Worm (Caenorhabditis elegans) whole organism, L1 larva: Measurements from ENCODE around the gene cyp-33C6.

ENCODE experiments used
- C16A3.4 ChIP-seq: fragments of 150-350 bp; optimal IDR thresholded peaks from 2 replicates; lab custom pipeline; 2014; ENCODE audit warnings: missing biosample characterization, missing genetic modification characterization
- C34B4.2 ChIP-seq: sonication (generic microtip); optimal IDR thresholded peaks from 2 replicates; lab custom pipeline; 2017; ENCODE audit warnings: mild to moderate bottlenecking, missing genetic modification characterization, missing compliant biosample characterization
- blmp-1 ChIP-seq: fragments of 150-350 bp; optimal IDR thresholded peaks from 2 replicates; lab custom pipeline; 2014; ENCODE audit warnings: missing biosample characterization, missing genetic modification characterization
- ceh-63 ChIP-seq: fragments of 200-800 bp; sonication (Bioruptor generic); optimal IDR thresholded peaks from 2 replicates; lab custom pipeline; 2018; ENCODE audit warnings: mild to moderate bottlenecking, missing genetic modification characterization, missing compliant biosample characterization
- ceh-8 ChIP-seq: fragments of 200-800 bp; sonication (Bioruptor generic); optimal IDR thresholded peaks from 2 replicates; lab custom pipeline; 2018; ENCODE audit warnings: mild to moderate bottlenecking, missing genetic modification characterization, moderate library complexity, missing compliant biosample characterization
- ceh-82 ChIP-seq, 3 experiments: fragments of 150-350 bp in 1 of 3; sonication (generic microtip) in 2 of 3; optimal IDR thresholded peaks; 2 replicates each; lab custom pipeline; 2014 to 2017; ENCODE audit warnings: missing biosample characterization in 3 of 3, missing genetic modification characterization in 3 of 3
- ces-1 ChIP-seq: fragments of 150-350 bp; optimal IDR thresholded peaks from 2 replicates; lab custom pipeline; 2014; ENCODE audit warnings: missing biosample characterization, missing genetic modification reagents, missing genetic modification characterization
- dpl-1 ChIP-seq, 3 experiments: fragments of 150-350 bp in 2 of 3; sonication (generic microtip) in 1 of 3; optimal IDR thresholded peaks; 2 replicates each; lab custom pipeline; 2014 to 2017; ENCODE audit warnings: missing biosample characterization in 3 of 3, missing genetic modification characterization in 3 of 3, missing genetic modification reagents in 3 of 3
- efl-3 ChIP-seq: fragments of 200-800 bp; sonication (Bioruptor generic); optimal IDR thresholded peaks from 2 replicates; lab custom pipeline; 2018; ENCODE audit warnings: mild to moderate bottlenecking, missing genetic modification characterization, missing compliant biosample characterization
- elt-2 ChIP-seq: sonication (generic microtip); optimal IDR thresholded peaks from 2 replicates; lab custom pipeline; 2016; ENCODE audit warnings: missing genetic modification characterization, mild to moderate bottlenecking, inconsistent platforms, missing compliant biosample characterization, missing genetic modification reagents
- elt-3 ChIP-seq, 6 experiments: fragments of 150-350 bp in 1 of 6; sonication (generic microtip); optimal IDR thresholded peaks; 2 replicates each; lab custom pipeline; 2017 to 2018; ENCODE audit warnings: missing biosample characterization in 6 of 6, missing genetic modification characterization in 6 of 6, inconsistent platforms in 1 of 6
- fkh-4 ChIP-seq: sonication (generic microtip); optimal IDR thresholded peaks from 2 replicates; lab custom pipeline; 2016; ENCODE audit warnings: missing compliant biosample characterization, missing genetic modification characterization, borderline replicate concordance
- fos-1 ChIP-seq: fragments of 150-350 bp; optimal IDR thresholded peaks from 2 replicates; lab custom pipeline; 2014; ENCODE audit warnings: missing biosample characterization, missing genetic modification characterization
- grh-1 ChIP-seq: fragments of 200-800 bp; sonication (Bioruptor generic); IDR thresholded peaks from 2 replicates; pipeline ENCODE4 v1.3.6; 2022; ENCODE audit warnings: missing genetic modification reagents, missing genetic modification characterization, missing compliant biosample characterization
- hlh-17 ChIP-seq: fragments of 200-800 bp; sonication (Bioruptor generic); optimal IDR thresholded peaks from 2 replicates; lab custom pipeline; 2018; ENCODE audit warnings: missing genetic modification characterization, mild to moderate bottlenecking, missing compliant biosample characterization, moderate library complexity, borderline replicate concordance
- jun-1 ChIP-seq: fragments of 150-350 bp; optimal IDR thresholded peaks from 2 replicates; lab custom pipeline; 2014; ENCODE audit warnings: missing biosample characterization, missing genetic modification reagents, missing genetic modification characterization
- lin-13 ChIP-seq: fragments of 150-350 bp; optimal IDR thresholded peaks from 2 replicates; lab custom pipeline; 2014; ENCODE audit warnings: missing biosample characterization, missing genetic modification reagents, missing genetic modification characterization
- lin-14 ChIP-seq: fragments of 200-800 bp; sonication (Bioruptor generic); optimal IDR thresholded peaks from 2 replicates; lab custom pipeline; 2018; ENCODE audit warnings: mild to moderate bottlenecking, missing genetic modification characterization, moderate library complexity, missing compliant biosample characterization
- lin-35 ChIP-seq, 2 experiments: fragments of 150-350 bp; optimal IDR thresholded peaks; 2 replicates each; lab custom pipeline; 2014; ENCODE audit warnings: missing biosample characterization in 2 of 2, missing genetic modification characterization in 2 of 2, missing genetic modification reagents in 2 of 2
- lir-3 ChIP-seq: sonication (generic microtip); optimal IDR thresholded peaks from 2 replicates; lab custom pipeline; 2016; ENCODE audit warnings: mild to moderate bottlenecking, missing genetic modification characterization, moderate library complexity, missing compliant biosample characterization; ENCODE audit not compliant: poor library complexity
- lsy-2 ChIP-seq, 2 experiments: fragments of 150-350 bp; optimal IDR thresholded peaks; 2 replicates each; lab custom pipeline; 2014; ENCODE audit warnings: missing biosample characterization in 2 of 2, missing genetic modification characterization in 2 of 2
- mab-9 ChIP-seq: fragments of 200-800 bp; sonication (Bioruptor generic); IDR thresholded peaks from 2 replicates; pipeline ENCODE4 v1.3.6; 2022; ENCODE audit warnings: missing genetic modification reagents, missing genetic modification characterization, missing compliant biosample characterization
- mdl-1 ChIP-seq, 2 experiments: fragments of 150-350 bp; optimal IDR thresholded peaks; 2 replicates each; lab custom pipeline; 2014 to 2017; ENCODE audit warnings: missing biosample characterization in 2 of 2, missing genetic modification characterization in 2 of 2, inconsistent platforms in 1 of 2
- mep-1 ChIP-seq: fragments of 150-350 bp; optimal IDR thresholded peaks from 2 replicates; lab custom pipeline; 2014; ENCODE audit warnings: missing biosample characterization, missing genetic modification characterization
- nhr-20 ChIP-seq: sonication (generic microtip); optimal IDR thresholded peaks from 2 replicates; lab custom pipeline; 2016; ENCODE audit warnings: mild to moderate bottlenecking, missing genetic modification characterization, missing compliant biosample characterization
- nhr-47 ChIP-seq: sonication (generic microtip); optimal IDR thresholded peaks from 2 replicates; lab custom pipeline; 2016; ENCODE audit warnings: mild to moderate bottlenecking, missing genetic modification characterization, moderate library complexity, missing compliant biosample characterization
- nhr-71 ChIP-seq: sonication (generic microtip); optimal IDR thresholded peaks from 2 replicates; lab custom pipeline; 2016; ENCODE audit warnings: mild to moderate bottlenecking, missing genetic modification characterization, moderate library complexity, missing compliant biosample characterization
- nhr-77 ChIP-seq: fragments of 150-350 bp; optimal IDR thresholded peaks from 2 replicates; lab custom pipeline; 2014; ENCODE audit warnings: missing biosample characterization, missing genetic modification characterization
- nhr-84 ChIP-seq: sonication (generic microtip); optimal IDR thresholded peaks from 2 replicates; lab custom pipeline; 2017; ENCODE audit warnings: missing biosample characterization, missing genetic modification characterization
- nhr-90 ChIP-seq: sonication (generic microtip); optimal IDR thresholded peaks from 2 replicates; lab custom pipeline; 2016; ENCODE audit warnings: mild to moderate bottlenecking, missing genetic modification characterization, missing compliant biosample characterization; ENCODE audit not compliant: poor library complexity
- rnt-1 ChIP-seq: sonication (generic microtip); optimal IDR thresholded peaks from 2 replicates; lab custom pipeline; 2016; ENCODE audit warnings: mild to moderate bottlenecking, missing genetic modification characterization, moderate library complexity, missing compliant biosample characterization
- skn-1 ChIP-seq: fragments of 150-350 bp; optimal IDR thresholded peaks from 2 replicates; lab custom pipeline; 2014; ENCODE audit warnings: missing biosample characterization, missing genetic modification characterization
- snu-23 ChIP-seq: sonication (generic microtip); optimal IDR thresholded peaks from 2 replicates; lab custom pipeline; 2016; ENCODE audit warnings: missing genetic modification characterization, missing compliant biosample characterization
- sptf-1 ChIP-seq: fragments of 150-350 bp; optimal IDR thresholded peaks from 2 replicates; lab custom pipeline; 2014; ENCODE audit warnings: missing biosample characterization, missing genetic modification characterization
- sup-37 ChIP-seq: fragments of 200-800 bp; sonication (Bioruptor generic); optimal IDR thresholded peaks from 2 replicates; lab custom pipeline; 2018; ENCODE audit warnings: mild to moderate bottlenecking, missing genetic modification characterization, missing compliant biosample characterization
- swsn-7 ChIP-seq: sonication (generic microtip); optimal IDR thresholded peaks from 2 replicates; lab custom pipeline; 2016; ENCODE audit warnings: missing genetic modification characterization, missing compliant biosample characterization
- tbx-2 ChIP-seq: sonication (generic microtip); optimal IDR thresholded peaks from 2 replicates; lab custom pipeline; 2016; ENCODE audit warnings: missing genetic modification characterization, missing compliant biosample characterization
- unc-130 ChIP-seq: fragments of 150-350 bp; optimal IDR thresholded peaks from 2 replicates; lab custom pipeline; 2017; ENCODE audit warnings: missing biosample characterization, missing genetic modification characterization, inconsistent platforms
- unc-62 ChIP-seq: fragments of 150-350 bp; optimal IDR thresholded peaks from 2 replicates; lab custom pipeline; 2014; ENCODE audit warnings: missing biosample characterization, missing genetic modification reagents, missing genetic modification characterization
- unc-86 ChIP-seq: sonication (generic microtip); optimal IDR thresholded peaks from 2 replicates; lab custom pipeline; 2016; ENCODE audit warnings: missing genetic modification characterization, missing compliant biosample characterization
- unc-98 ChIP-seq: fragments of 200-800 bp; sonication (Bioruptor generic); IDR thresholded peaks from 2 replicates; pipeline ENCODE4 v1.3.6; 2022; ENCODE audit warnings: missing genetic modification characterization, missing compliant biosample characterization
- xbp-1 ChIP-seq: sonication (generic microtip); optimal IDR thresholded peaks from 2 replicates; lab custom pipeline; 2016; ENCODE audit warnings: missing genetic modification characterization, missing compliant biosample characterization
- ztf-11 ChIP-seq, 2 experiments: sonication (generic microtip); optimal IDR thresholded peaks; 2 replicates each; lab custom pipeline; 2016 to 2017; ENCODE audit warnings: missing genetic modification characterization in 2 of 2, missing biosample characterization in 1 of 2, missing compliant biosample characterization in 1 of 2
- ztf-4 ChIP-seq: fragments of 150-350 bp; optimal IDR thresholded peaks from 2 replicates; lab custom pipeline; 2014; ENCODE audit warnings: missing biosample characterization, missing genetic modification characterization

Gene cyp-33C6

ce11 chrV:2244751-2245150 is 4.5 kb downstream of the cyp-33C6 start, which contains the start of gene cyp-33C5 (continued):
- no peak for TF ChIP-seq C34B4.2 (tag; lab: Kevin White, UChicago)
- TF ChIP-seq nhr-84 (tag; lab: Kevin White, UChicago): no peak
- TF ChIP-seq ceh-8 (GFP tag; lab: Kevin White, UChicago): no peak
- TF ChIP-seq grh-1 (GFP tag; lab: Robert Waterston, UW): no peak
- TF ChIP-seq hlh-17: no peak
- no peak for TF ChIP-seq unc-98
- TF ChIP-seq efl-3 (GFP tag; lab: Kevin White, UChicago): no peak
- TF ChIP-seq nhr-77 (tag; lab: Kevin White, UChicago): peak; percentile 22
- TF ChIP-seq jun-1 (tag; lab: Kevin White, UChicago): no peak
- peak in 1 of 3 experiments; percentile 17 for TF ChIP-seq ceh-82 (tag; optimal IDR thresholded peaks at IDR 0.05; lab: Kevin White, UChicago)
- peak; percentile 84 for TF ChIP-seq lin-14 (GFP tag; lab: Kevin White, UChicago)
- no peak for TF ChIP-seq unc-86 (tag; lab: Kevin White, UChicago)
- TF ChIP-seq sup-37 (GFP tag; lab: Kevin White, UChicago): no peak
- no peak for TF ChIP-seq unc-130
- TF ChIP-seq mdl-1 (tag; optimal IDR thresholded peaks at IDR 0.05; lab: Kevin White, UChicago): no peak
- no peak for TF ChIP-seq mep-1
- TF ChIP-seq fkh-4 (tag; lab: Kevin White, UChicago): no peak
- no peak for TF ChIP-seq mab-9 (GFP tag; lab: Robert Waterston, UW)
- TF ChIP-seq fos-1 (tag; lab: Kevin White, UChicago): no peak
- TF ChIP-seq nhr-20 (tag; lab: Kevin White, UChicago): peak; percentile 75

- TF ChIP-seq ceh-82 (tag; optimal IDR thresholded peaks at IDR 0.05; lab: Kevin White, UChicago) (no peak), lin-14 (GFP tag; lab: Kevin White, UChicago) (peak; percentile 56), elt-3 (tag; optimal IDR thresholded peaks at IDR 0.05; lab: Kevin White, UChicago) (peak in 1 of 6 experiments; percentile 21), blmp-1 (tag; lab: Kevin White, UChicago) (peak; percentile 48), nhr-90 (tag; lab: Kevin White, UChicago) (no peak), xbp-1 (tag; lab: Kevin White, UChicago) (no peak), lin-13 (no peak), nhr-20 (tag; lab: Kevin White, UChicago) (peak; percentile 17), ces-1 (GFP tag; lab: Kevin White, UChicago) (no peak), C16A3.4 (no peak), lir-3 (tag; lab: Kevin White, UChicago) (no peak), jun-1 (tag; lab: Kevin White, UChicago) (no peak), ceh-63 (GFP tag; lab: Kevin White, UChicago) (no peak)
Measured at ce11 chrV:2242630-2243029, 6.6 kb downstream of the cyp-33C6 start, which contains the start of gene cyp-33C3. TSS of gene cyp-33C3 (plus strand) at chrV:2242778.

- TF ChIP-seq fkh-4 (tag; lab: Kevin White, UChicago): no peak
- no peak for TF ChIP-seq skn-1 (tag; lab: Kevin White, UChicago)
- TF ChIP-seq unc-86 (tag; lab: Kevin White, UChicago): no peak
- no peak for TF ChIP-seq lsy-2 (tag; optimal IDR thresholded peaks at IDR 0.05; lab: Kevin White, UChicago)
- TF ChIP-seq rnt-1: no peak
- TF ChIP-seq lin-35 (GFP tag; optimal IDR thresholded peaks at IDR 0.05; lab: Kevin White, UChicago): peak in 1 of 2 experiments; percentile 23
- TF ChIP-seq elt-3 (tag; optimal IDR thresholded peaks at IDR 0.05; lab: Kevin White, UChicago): peak in 2 of 6 experiments; percentile 5 to 74
- TF ChIP-seq nhr-20 (tag; lab: Kevin White, UChicago): peak; percentile 71
- no peak for TF ChIP-seq hlh-17
Measured at ce11 chrV:2238012-2238411, 11.2 kb downstream of the cyp-33C6 start.

ce11 chrV:2235848-2236247 is 13.4 kb downstream of the cyp-33C6 start, which contains the start of gene cyp-33C4:
TSS of gene cyp-33C4 (plus strand) at chrV:2236140.
- no peak for TF ChIP-seq unc-62 (GFP tag; lab: Kevin White, UChicago)
- peak; percentile 18 for TF ChIP-seq elt-2 (tag; lab: Kevin White, UChicago)
- peak; percentile 33 for TF ChIP-seq nhr-47 (tag; lab: Kevin White, UChicago)
- no peak for TF ChIP-seq lin-14 (GFP tag; lab: Kevin White, UChicago)
- peak; percentile 86 for TF ChIP-seq nhr-20 (tag; lab: Kevin White, UChicago)
- TF ChIP-seq skn-1 (tag; lab: Kevin White, UChicago): no peak
- TF ChIP-seq fkh-4 (tag; lab: Kevin White, UChicago): no peak
- TF ChIP-seq elt-3 (tag; optimal IDR thresholded peaks at IDR 0.05; lab: Kevin White, UChicago): no peak
- TF ChIP-seq nhr-71 (tag; lab: Kevin White, UChicago): peak; percentile 58
- TF ChIP-seq sptf-1 (tag; lab: Kevin White, UChicago): no peak
- no peak for TF ChIP-seq ztf-11 (tag; optimal IDR thresholded peaks at IDR 0.05; lab: Kevin White, UChicago)
- TF ChIP-seq ceh-63 (GFP tag; lab: Kevin White, UChicago): no peak
- no peak for TF ChIP-seq tbx-2 (tag; lab: Kevin White, UChicago)
- TF ChIP-seq lsy-2 (tag; optimal IDR thresholded peaks at IDR 0.05; lab: Kevin White, UChicago): peak in 1 of 2 experiments; percentile 42
- no peak for TF ChIP-seq ztf-4 (tag; lab: Kevin White, UChicago)
- TF ChIP-seq dpl-1 (GFP tag; optimal IDR thresholded peaks at IDR 0.05; lab: Kevin White, UChicago): peak in 1 of 3 experiments; percentile 26
- TF ChIP-seq swsn-7: peak; percentile 34
- TF ChIP-seq lin-35 (GFP tag; optimal IDR thresholded peaks at IDR 0.05; lab: Kevin White, UChicago): peak in 1 of 2 experiments; percentile 35
- peak; percentile 60 for TF ChIP-seq snu-23 (GFP tag; lab: Kevin White, UChicago)
